Fruit fly (Drosophila melanogaster): ENCODE measurements around the gene Tango9.

Gene Tango9

dm6 chr3R:11984862-11985261 lies 10.2 kb upstream of the Tango9 start:
- TF ChIP-seq pan (optimal IDR thresholded peaks at IDR 0.05), result no peak
- no peak for TF ChIP-seq Dll (optimal IDR thresholded peaks at IDR 0.05)
- no peak for TF ChIP-seq psq (optimal IDR thresholded peaks at IDR 0.05)
- TF ChIP-seq EcR (GFP tag; optimal IDR thresholded peaks at IDR 0.05), result no peak
- TF ChIP-seq usp (GFP tag; optimal IDR thresholded peaks at IDR 0.05), result no peak
- TF ChIP-seq CG8478 (optimal IDR thresholded peaks at IDR 0.05), result no peak

DNA sequence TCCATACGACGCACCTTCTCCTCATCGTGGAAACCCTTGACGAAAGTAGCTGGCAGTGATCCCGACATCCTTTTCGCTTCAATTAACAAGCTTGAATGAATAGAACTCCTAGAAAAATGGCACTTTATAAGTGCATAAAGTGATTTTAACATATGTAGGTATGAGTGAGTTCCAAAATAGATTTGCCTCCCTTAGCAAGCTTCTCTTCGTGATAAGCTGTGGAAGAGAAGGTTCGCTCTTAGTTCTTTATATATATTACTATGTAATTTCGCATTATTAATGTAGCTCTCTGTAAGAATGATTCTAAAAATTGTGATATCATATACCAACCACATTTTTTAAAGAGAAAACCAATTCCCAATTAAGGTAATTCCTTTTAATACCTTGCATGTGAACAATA lies 9.7 kb upstream of the Tango9 start, which contains the start of gene CG3397:
Gene CG3397 (minus strand): TSS at position 101 of the 400 bp plus-strand sequence.
- TF ChIP-seq Dll (optimal IDR thresholded peaks at IDR 0.05) (no peak), usp (GFP tag; optimal IDR thresholded peaks at IDR 0.05) (no peak), psq (optimal IDR thresholded peaks at IDR 0.05) (no peak), CG8478 (optimal IDR thresholded peaks at IDR 0.05) (no peak)

DNA sequence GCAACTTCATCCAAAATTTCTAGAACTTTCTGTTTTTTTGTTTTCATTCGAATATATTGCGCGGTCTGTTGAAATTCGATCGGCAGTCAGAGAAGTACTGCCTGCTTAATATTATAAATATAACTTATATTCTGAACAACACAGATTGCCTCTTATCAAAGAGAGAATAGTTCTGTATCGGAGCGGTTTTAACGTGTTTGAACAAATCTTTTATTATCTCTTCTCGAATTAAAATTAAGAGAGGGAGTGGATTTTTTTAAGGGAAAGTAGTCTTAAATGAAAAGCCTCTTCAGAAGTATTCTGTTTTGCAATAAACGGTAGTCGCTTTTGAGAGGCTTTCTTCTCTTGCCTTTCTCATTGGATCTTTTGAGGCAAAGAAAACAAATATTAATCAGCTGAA lies 7.8 kb upstream of the Tango9 start:
- TF ChIP-seq pan (optimal IDR thresholded peaks at IDR 0.05) (no peak), CG8478 (optimal IDR thresholded peaks at IDR 0.05) (no peak), psq (optimal IDR thresholded peaks at IDR 0.05) (no peak), Dll (optimal IDR thresholded peaks at IDR 0.05) (no peak), usp (GFP tag; optimal IDR thresholded peaks at IDR 0.05) (no peak), EcR (GFP tag; optimal IDR thresholded peaks at IDR 0.05) (no peak)

DNA sequence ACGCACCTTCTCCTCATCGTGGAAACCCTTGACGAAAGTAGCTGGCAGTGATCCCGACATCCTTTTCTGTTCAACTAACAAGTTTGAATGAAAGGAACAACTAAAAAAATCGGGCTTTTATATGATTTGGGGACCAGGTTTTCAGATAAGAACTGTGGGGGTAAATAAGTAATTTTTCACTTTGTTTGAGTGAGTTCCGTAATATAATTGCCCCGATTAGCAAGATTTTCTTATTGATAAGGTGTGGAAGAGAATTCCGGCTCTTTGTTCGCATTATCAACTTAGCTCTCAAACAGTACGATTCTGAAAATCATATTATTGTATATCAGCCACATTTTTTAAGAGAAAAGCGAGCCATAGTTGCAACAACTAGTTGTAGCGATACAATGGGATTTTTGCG lies 7.3 kb upstream of the Tango9 start, which contains the start of gene CG12224:
Gene CG12224 (minus strand): TSS at position 101 of the 400 bp plus-strand sequence.
- no peak for TF ChIP-seq Dll (optimal IDR thresholded peaks at IDR 0.05)

DNA sequence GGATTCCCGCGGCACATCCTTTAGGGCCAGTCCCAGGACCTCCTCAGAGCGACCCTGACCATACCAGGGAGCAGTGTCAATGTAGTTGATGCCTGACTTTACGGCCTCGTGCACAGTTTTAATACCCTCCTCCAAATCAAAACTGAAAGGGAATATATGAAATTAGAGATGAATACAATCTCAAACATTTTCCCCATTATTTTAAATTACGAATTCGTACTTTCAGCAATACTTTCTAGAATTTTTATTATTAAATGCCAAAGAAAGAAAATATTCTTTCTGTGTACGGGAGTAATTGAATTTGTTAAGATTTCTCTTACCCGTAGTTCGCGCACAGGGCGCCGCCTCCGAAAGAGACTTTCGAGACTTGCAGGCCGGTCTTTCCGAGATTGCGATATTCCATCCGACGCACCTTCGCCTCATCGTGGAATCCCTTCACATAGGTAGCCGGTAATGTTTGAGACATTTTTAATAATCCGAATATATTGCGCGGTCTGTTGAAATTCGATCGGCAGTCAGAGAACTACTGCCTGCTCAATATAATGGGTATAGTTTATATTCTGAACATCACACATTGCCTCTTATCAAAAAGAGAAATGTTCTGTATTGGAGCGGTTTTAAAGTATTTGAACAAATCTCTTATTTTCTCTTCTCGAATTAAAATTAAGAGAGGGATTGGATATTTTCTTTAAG lies 5.3 kb upstream of the Tango9 start, which contains the start of gene CG18547:
Gene CG18547 (minus strand): TSS at position 512 of the 693 bp plus-strand sequence.
- TF ChIP-seq CG8478 (optimal IDR thresholded peaks at IDR 0.05) (no peak), usp (GFP tag; optimal IDR thresholded peaks at IDR 0.05) (no peak), psq (optimal IDR thresholded peaks at IDR 0.05) (no peak), pan (optimal IDR thresholded peaks at IDR 0.05) (no peak), EcR (GFP tag; optimal IDR thresholded peaks at IDR 0.05) (no peak), Dll (optimal IDR thresholded peaks at IDR 0.05) (no peak)

DNA sequence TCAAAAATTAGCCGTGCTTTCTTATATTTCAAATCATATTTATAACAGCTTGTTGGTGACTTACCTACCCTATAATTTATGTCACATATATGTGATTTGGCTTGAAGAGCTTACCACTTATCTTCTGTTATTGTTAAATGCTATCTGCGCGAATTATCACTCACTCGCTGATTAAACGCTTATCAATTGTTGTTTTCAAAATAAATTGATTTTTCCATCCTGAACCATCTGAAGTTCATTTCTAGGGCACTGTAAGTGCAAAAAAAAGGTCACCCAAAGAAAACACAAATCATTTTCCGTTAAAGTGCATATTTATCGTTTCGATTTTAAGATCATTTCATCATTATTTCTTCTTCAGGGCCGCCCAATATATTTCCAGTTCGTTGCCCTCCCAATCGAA lies 3.6 kb upstream of the Tango9 start:
- TF ChIP-seq psq (optimal IDR thresholded peaks at IDR 0.05) (no peak), EcR (GFP tag; optimal IDR thresholded peaks at IDR 0.05) (no peak), usp (GFP tag; optimal IDR thresholded peaks at IDR 0.05) (no peak), CG8478 (optimal IDR thresholded peaks at IDR 0.05) (no peak), pan (optimal IDR thresholded peaks at IDR 0.05) (no peak), Dll (optimal IDR thresholded peaks at IDR 0.05) (no peak)

dm6 chr3R:11977336-11977678 lies 2.6 kb upstream of the Tango9 start:
- TF ChIP-seq EcR (GFP tag; optimal IDR thresholded peaks at IDR 0.05) (no peak), usp (GFP tag; optimal IDR thresholded peaks at IDR 0.05) (no peak), psq (optimal IDR thresholded peaks at IDR 0.05) (no peak), pan (optimal IDR thresholded peaks at IDR 0.05) (peak; percentile 44), CG8478 (optimal IDR thresholded peaks at IDR 0.05) (no peak), Dll (optimal IDR thresholded peaks at IDR 0.05) (no peak)

DNA sequence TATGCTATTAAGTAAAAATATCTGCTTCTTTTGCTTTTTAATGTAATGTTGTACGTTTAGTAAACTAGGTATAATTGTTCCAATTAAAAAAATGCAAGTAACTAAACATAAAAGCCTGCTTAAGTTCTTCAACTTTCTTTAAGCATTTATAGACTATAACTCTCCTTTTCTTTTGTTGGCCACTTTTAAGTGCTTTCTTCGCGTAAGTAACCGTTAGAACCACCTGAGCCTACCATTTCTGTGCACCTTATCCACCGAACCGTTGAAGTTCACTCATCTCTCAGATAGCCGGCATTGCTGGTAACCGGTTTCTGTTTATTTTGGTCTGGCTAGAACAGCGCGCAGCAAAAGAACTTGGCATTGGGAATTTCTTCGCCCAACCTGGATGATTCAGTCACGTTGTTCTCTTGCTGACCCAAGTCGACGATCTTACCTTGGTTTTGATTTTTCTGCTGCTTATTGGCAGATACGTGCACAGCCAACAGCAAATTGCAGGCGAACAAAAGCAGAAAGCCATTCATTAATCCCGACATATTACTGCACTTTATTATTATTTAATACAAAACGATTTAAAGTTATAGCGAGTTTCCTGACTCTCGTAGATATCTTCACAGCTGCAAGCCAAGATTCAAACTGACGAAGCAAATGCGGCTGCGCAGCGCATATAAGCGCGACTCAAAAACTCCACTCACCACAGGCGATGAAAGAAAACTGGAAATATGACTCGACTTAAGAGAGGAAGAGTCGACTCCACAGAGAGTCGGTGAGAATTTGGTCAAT lies 2.0 kb upstream of the Tango9 start, which contains the start of gene CG10005:
Gene CG10005 (minus strand): TSS at position 642 of the 780 bp plus-strand sequence.
- TF ChIP-seq Dll (optimal IDR thresholded peaks at IDR 0.05) (no peak), EcR (GFP tag; optimal IDR thresholded peaks at IDR 0.05) (peak in 1 of 2 experiments; percentile 67)

DNA sequence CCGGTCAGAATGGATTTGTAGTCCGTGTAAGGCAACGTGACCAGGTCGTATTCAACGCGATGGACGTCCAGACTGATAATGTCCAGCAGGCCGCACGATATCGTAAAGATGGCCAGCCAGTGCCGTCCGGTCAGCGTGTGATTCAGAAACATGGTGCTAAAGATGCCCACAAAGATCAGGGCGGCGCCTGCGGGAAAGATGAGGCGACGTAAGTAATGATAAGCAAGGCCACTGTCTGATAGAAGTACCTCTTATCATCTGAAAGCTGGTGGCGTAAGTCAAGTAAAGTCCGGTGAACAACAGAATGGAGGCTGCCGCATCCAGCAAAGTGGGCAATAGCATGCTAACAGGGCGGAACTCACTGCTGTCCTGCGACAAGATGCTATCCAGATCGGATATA lies 884 bp downstream of the Tango9 start:
- TF ChIP-seq EcR (GFP tag; optimal IDR thresholded peaks at IDR 0.05) (no peak), usp (GFP tag; optimal IDR thresholded peaks at IDR 0.05) (no peak), CG8478 (optimal IDR thresholded peaks at IDR 0.05) (no peak), psq (optimal IDR thresholded peaks at IDR 0.05) (no peak), pan (optimal IDR thresholded peaks at IDR 0.05) (no peak), Dll (optimal IDR thresholded peaks at IDR 0.05) (no peak)

dm6 chr3R:11971394-11971793 lies 3.3 kb downstream of the Tango9 start, which contains the start of gene GC2:
Gene GC2, plus strand, starts transcription at chr3R:11971694.
- TF ChIP-seq pan (optimal IDR thresholded peaks at IDR 0.05) (no peak), psq (optimal IDR thresholded peaks at IDR 0.05) (no peak), EcR (GFP tag; optimal IDR thresholded peaks at IDR 0.05) (no peak), Dll (optimal IDR thresholded peaks at IDR 0.05) (no peak), usp (GFP tag; optimal IDR thresholded peaks at IDR 0.05) (no peak), CG8478 (optimal IDR thresholded peaks at IDR 0.05) (no peak)

- TF ChIP-seq psq (optimal IDR thresholded peaks at IDR 0.05), result no peak
- TF ChIP-seq pan (optimal IDR thresholded peaks at IDR 0.05), result no peak
- no peak for TF ChIP-seq CG8478 (optimal IDR thresholded peaks at IDR 0.05)
- no peak for TF ChIP-seq usp (GFP tag; optimal IDR thresholded peaks at IDR 0.05)
- no peak for TF ChIP-seq Dll (optimal IDR thresholded peaks at IDR 0.05)
- no peak for TF ChIP-seq EcR (GFP tag; optimal IDR thresholded peaks at IDR 0.05)
Measured at dm6 chr3R:11969217-11969616, 5.5 kb downstream of the Tango9 start.

DNA sequence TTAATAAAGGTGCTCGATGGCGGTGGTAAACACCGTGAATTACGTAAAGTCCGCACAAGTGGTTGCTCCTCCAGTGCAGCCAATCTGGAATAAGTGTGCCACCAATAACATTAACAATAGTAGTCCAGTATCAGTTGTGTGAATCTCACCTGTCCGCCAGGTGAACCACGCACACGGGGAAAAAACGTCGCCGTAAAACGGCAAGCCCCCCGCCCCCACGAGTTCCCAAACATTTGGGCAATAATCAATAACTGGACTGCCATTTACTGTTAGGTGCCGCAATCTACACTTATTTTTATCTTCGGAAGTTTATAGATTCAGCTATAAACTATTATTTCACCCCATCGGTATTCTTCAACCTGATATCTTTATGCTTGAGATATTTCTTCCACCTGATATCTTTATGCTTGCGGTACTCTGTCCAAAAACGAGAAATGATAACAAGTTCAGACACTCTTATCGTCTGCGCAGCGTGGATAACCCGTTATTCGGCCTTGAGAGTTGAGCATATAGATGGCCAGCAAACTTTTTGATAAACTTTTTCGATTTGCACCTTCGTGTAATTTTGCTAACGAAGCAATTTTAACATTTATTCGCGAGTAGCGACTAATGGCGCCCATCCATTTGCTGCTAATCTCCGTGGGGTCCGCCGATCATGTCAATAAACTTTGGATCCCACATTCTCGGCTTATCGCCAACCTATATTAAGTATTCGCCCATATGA lies 6.5 kb downstream of the Tango9 start:
- TF ChIP-seq psq (optimal IDR thresholded peaks at IDR 0.05) (no peak), pan (optimal IDR thresholded peaks at IDR 0.05) (no peak), CG8478 (optimal IDR thresholded peaks at IDR 0.05) (no peak), usp (GFP tag; optimal IDR thresholded peaks at IDR 0.05) (no peak)

All from whole organism.